Fruit fly (Drosophila melanogaster): ENCODE data around the gene Alp11.

Gene Alp11

DNA sequence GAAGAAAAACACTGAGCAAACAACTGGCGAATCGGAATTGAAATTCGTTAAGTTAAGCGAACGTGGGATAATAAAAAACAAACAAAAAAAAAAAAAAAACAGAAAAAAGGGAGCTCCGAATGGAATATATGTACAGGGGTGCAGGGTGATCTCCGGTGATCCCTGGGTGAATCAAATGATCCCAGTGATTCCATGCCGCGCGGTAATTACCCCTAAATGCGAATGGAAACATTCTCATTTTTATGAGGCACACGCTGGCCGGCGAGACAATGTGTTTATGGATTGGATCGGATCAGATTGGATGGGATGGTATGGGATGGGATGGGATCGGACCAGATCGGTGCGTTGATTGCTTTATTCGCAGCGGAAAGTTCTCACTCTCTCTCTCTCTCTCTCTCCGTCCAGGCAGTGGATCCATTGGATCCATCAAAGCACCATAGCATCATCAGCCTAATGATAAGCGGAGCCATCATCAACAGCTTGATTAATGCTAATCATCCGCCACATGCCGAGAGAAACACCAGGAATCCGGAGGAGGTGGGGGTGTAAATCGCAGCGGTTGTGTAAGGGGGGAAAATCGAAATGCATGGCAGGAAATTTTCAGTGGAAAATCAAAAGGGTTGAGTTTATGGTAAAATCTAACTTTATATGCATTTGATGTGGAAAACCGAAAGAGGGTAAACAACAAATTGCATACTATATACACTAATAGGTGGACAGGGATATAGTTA lies 41.9 kb upstream of the Alp11 start (continued):
- TF ChIP-seq CG2129 (GFP tag; IDR thresholded peaks at IDR 0.05; ENCODE audit: partially characterized antibody) (no peak), tx (GFP tag; optimal IDR thresholded peaks at IDR 0.05) (no peak), NC2α (GFP tag; optimal IDR thresholded peaks at IDR 0.05) (no peak), Dfd (GFP tag; optimal IDR thresholded peaks at IDR 0.05) (no peak), Awh (GFP tag; IDR thresholded peaks at IDR 0.05) (peak; percentile 12; the same call in 1 of the 2 replicates), CG10274 (GFP tag; optimal IDR thresholded peaks at IDR 0.05) (no peak), dysf (GFP tag; IDR thresholded peaks at IDR 0.05) (no peak), CG14050 (GFP tag; IDR thresholded peaks at IDR 0.05) (no peak), CG1529 (GFP tag; optimal IDR thresholded peaks at IDR 0.05) (no peak), CG15601 (tag; optimal IDR thresholded peaks at IDR 0.05) (no peak), CG7839 (tag; optimal IDR thresholded peaks at IDR 0.05) (no peak), CG14667 (GFP tag; IDR thresholded peaks at IDR 0.05) (no peak), CG8924 (tag; optimal IDR thresholded peaks at IDR 0.05) (no peak), CG11696 (GFP tag; IDR thresholded peaks at IDR 0.05) (no peak), cas (GFP tag; IDR thresholded peaks at IDR 0.05) (no peak), kah (GFP tag; optimal IDR thresholded peaks at IDR 0.05) (no peak), dmrt99B (tag; optimal IDR thresholded peaks at IDR 0.05) (no peak), CHES-1-like (GFP tag; optimal IDR thresholded peaks at IDR 0.05) (no peak), amos (GFP tag; IDR thresholded peaks at IDR 0.05; ENCODE audit: partially characterized antibody) (no peak), CG4360 (GFP tag; IDR thresholded peaks at IDR 0.05) (no peak), HmgZ (tag; optimal IDR thresholded peaks at IDR 0.05) (no peak), Dll (GFP tag; IDR thresholded peaks at IDR 0.05; ENCODE audit: partially characterized antibody) (no peak), chn (GFP tag; optimal IDR thresholded peaks at IDR 0.05) (no peak), Oli (tag; optimal IDR thresholded peaks at IDR 0.05) (no peak), bigmax (GFP tag; optimal IDR thresholded peaks at IDR 0.05) (no peak), CG17385 (GFP tag; optimal IDR thresholded peaks at IDR 0.05) (no peak), CoRest (tag; optimal IDR thresholded peaks at IDR 0.05) (no peak), chif (GFP tag; optimal IDR thresholded peaks at IDR 0.05) (no peak), nau (GFP tag; optimal IDR thresholded peaks at IDR 0.05) (no peak), Bdp1 (GFP tag; optimal IDR thresholded peaks at IDR 0.05) (no peak), Deaf1 (tag; optimal IDR thresholded peaks at IDR 0.05) (no peak), Tbp (GFP tag; optimal IDR thresholded peaks at IDR 0.05) (no peak), Kr (GFP tag; optimal IDR thresholded peaks at IDR 0.05) (no peak), Oaz (GFP tag; IDR thresholded peaks at IDR 0.05) (no peak)

DNA sequence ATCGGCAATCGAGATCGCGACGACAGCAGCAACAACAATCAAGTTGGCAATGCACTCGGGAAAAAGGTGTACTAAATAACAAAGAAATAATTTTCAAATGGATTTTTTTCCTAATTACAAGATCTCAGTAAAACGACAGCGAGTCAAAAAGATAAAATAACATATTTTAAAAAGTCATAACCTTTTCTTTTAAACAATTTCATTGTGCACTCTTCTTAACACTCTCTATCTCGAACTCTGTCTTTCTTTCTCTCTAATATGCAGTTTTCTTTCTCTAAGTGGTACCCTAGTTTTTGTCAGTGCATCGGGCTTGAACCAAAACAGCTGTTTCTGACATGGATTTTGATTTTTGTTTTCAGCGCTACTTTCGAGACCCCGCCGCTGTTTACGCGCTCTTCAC lies 38.5 kb upstream of the Alp11 start:
- TF ChIP-seq CG2199 (GFP tag; IDR thresholded peaks at IDR 0.05) (no peak), CG3847 (GFP tag; IDR thresholded peaks at IDR 0.05) (peak; percentile 69), fd64A (GFP tag; optimal IDR thresholded peaks at IDR 0.05) (peak; percentile 3), CG18599 (GFP tag; optimal IDR thresholded peaks at IDR 0.05) (peak; percentile 77), CG13775 (GFP tag; optimal IDR thresholded peaks at IDR 0.05) (peak; percentile 69), CG34224 (GFP tag; IDR thresholded peaks at IDR 0.05; ENCODE audit: partially characterized antibody) (no peak), dmrt99B (tag; optimal IDR thresholded peaks at IDR 0.05) (peak; percentile 88), MESR4 (GFP tag; optimal IDR thresholded peaks at IDR 0.05) (no peak), amos (GFP tag; IDR thresholded peaks at IDR 0.05; ENCODE audit: partially characterized antibody) (no peak), NC2β (GFP tag; optimal IDR thresholded peaks at IDR 0.05) (peak; percentile 56), CG10959 (GFP tag; IDR thresholded peaks at IDR 0.05) (no peak), dysf (GFP tag; IDR thresholded peaks at IDR 0.05) (peak; percentile 89), Bteb2 (GFP tag; optimal IDR thresholded peaks at IDR 0.05) (peak; percentile 57), CG18476 (GFP tag; optimal IDR thresholded peaks at IDR 0.05) (peak; percentile 69), CG1647 (GFP tag; optimal IDR thresholded peaks at IDR 0.05) (peak; percentile 39), Dbx (GFP tag; IDR thresholded peaks at IDR 0.05) (peak; percentile 63), CG3726 (GFP tag; IDR thresholded peaks at IDR 0.05) (peak; percentile 54; the same call in 1 of the 3 replicates), mirr (GFP tag; optimal IDR thresholded peaks at IDR 0.05) (no peak), CG6854 (GFP tag; optimal IDR thresholded peaks at IDR 0.05) (peak; percentile 54), CG11247 (GFP tag; IDR thresholded peaks at IDR 0.05) (peak; percentile 66; the same call in 1 of the 2 replicates)

Data from whole organism, embryonic.